Worm (Caenorhabditis elegans): ENCODE data around the gene glb-21.

Gene glb-21

ce11 chrIV:10714594-10714993, 3.0 kb upstream of the glb-21 start:
- TF ChIP-seq fos-1 (tag; optimal IDR thresholded peaks at IDR 0.05) (peak; percentile 43), nhr-21 (tag; optimal IDR thresholded peaks at IDR 0.05) (no peak), aly-2 (tag; optimal IDR thresholded peaks at IDR 0.05) (no peak), sma-9 (GFP tag; optimal IDR thresholded peaks at IDR 0.05) (peak; percentile 46), sma-9 (tag; optimal IDR thresholded peaks at IDR 0.05) (no peak), nhr-10 (tag; optimal IDR thresholded peaks at IDR 0.05) (no peak), unc-55 (GFP tag; optimal IDR thresholded peaks at IDR 0.05) (no peak), nhr-25 (tag; optimal IDR thresholded peaks at IDR 0.05) (peak; percentile 6), skn-1 (tag; optimal IDR thresholded peaks at IDR 0.05) (no peak), nhr-129 (tag; optimal IDR thresholded peaks at IDR 0.05) (peak; percentile 60), gmeb-1 (tag; optimal IDR thresholded peaks at IDR 0.05) (peak; percentile 21), crh-2 (tag; optimal IDR thresholded peaks at IDR 0.05) (no peak), ama-1 (optimal IDR thresholded peaks at IDR 0.05) (no peak), egl-27 (tag; optimal IDR thresholded peaks at IDR 0.05) (peak; percentile 21), sma-3 (GFP tag; optimal IDR thresholded peaks at IDR 0.05) (peak; percentile 8), C34F6.9 (tag; optimal IDR thresholded peaks at IDR 0.05) (peak; percentile 13)

- TF ChIP-seq gmeb-1 (tag; optimal IDR thresholded peaks at IDR 0.05) (no peak), ama-1 (optimal IDR thresholded peaks at IDR 0.05) (no peak), dmd-4 (tag; optimal IDR thresholded peaks at IDR 0.05) (no peak), mab-5 (tag; optimal IDR thresholded peaks at IDR 0.05) (no peak), elt-1 (tag; optimal IDR thresholded peaks at IDR 0.05) (no peak), zag-1 (tag; optimal IDR thresholded peaks at IDR 0.05) (no peak), R02D3.7 (tag; optimal IDR thresholded peaks at IDR 0.05) (no peak), egl-27 (tag; optimal IDR thresholded peaks at IDR 0.05) (no peak), nhr-25 (tag; optimal IDR thresholded peaks at IDR 0.05) (no peak), ztf-1 (GFP tag; conservative IDR thresholded peaks at IDR 0.05) (no peak), fos-1 (tag; optimal IDR thresholded peaks at IDR 0.05) (no peak), nhr-12 (tag; optimal IDR thresholded peaks at IDR 0.05) (no peak), mdl-1 (tag; optimal IDR thresholded peaks at IDR 0.05) (no peak), C34F6.9 (tag; optimal IDR thresholded peaks at IDR 0.05) (no peak), aly-2 (tag; optimal IDR thresholded peaks at IDR 0.05) (no peak), ztf-4 (tag; optimal IDR thresholded peaks at IDR 0.05) (no peak), ceh-16 (tag; optimal IDR thresholded peaks at IDR 0.05) (no peak), nhr-129 (tag; optimal IDR thresholded peaks at IDR 0.05) (no peak)
These were observed 5.5 kb downstream of the glb-21 start, which contains the start of gene R102.6 for ce11 chrIV:10706090-10706489. TSS of gene R102.6 (minus strand) at chrIV:10706190.

ce11 chrIV:10705176-10705575, 6.4 kb downstream of the glb-21 start, which contains the start of gene R102.10:
TSS of gene R102.10 (plus strand) at chrIV:10705476.
- TF ChIP-seq lin-13 (GFP tag; optimal IDR thresholded peaks at IDR 0.05) (no peak), nhr-77 (tag; optimal IDR thresholded peaks at IDR 0.05) (no peak), lin-39 (tag; optimal IDR thresholded peaks at IDR 0.05) (no peak), egl-27 (tag; optimal IDR thresholded peaks at IDR 0.05) (no peak), C34F6.9 (tag; optimal IDR thresholded peaks at IDR 0.05) (no peak), mdl-1 (tag; optimal IDR thresholded peaks at IDR 0.05) (no peak), ama-1 (optimal IDR thresholded peaks at IDR 0.05) (no peak), sem-4 (tag; optimal IDR thresholded peaks at IDR 0.05) (no peak), nhr-11 (tag; optimal IDR thresholded peaks at IDR 0.05) (no peak), alr-1 (tag; optimal IDR thresholded peaks at IDR 0.05) (no peak), aly-2 (tag; optimal IDR thresholded peaks at IDR 0.05) (no peak), ceh-16 (tag; optimal IDR thresholded peaks at IDR 0.05) (no peak), elt-3 (tag; optimal IDR thresholded peaks at IDR 0.05) (no peak), lin-11 (tag; optimal IDR thresholded peaks at IDR 0.05) (no peak), snpc-4 (tag; optimal IDR thresholded peaks at IDR 0.05) (no peak), nhr-25 (tag; optimal IDR thresholded peaks at IDR 0.05) (no peak), nhr-10 (tag; optimal IDR thresholded peaks at IDR 0.05) (no peak)

- TF ChIP-seq nhr-12 (tag; optimal IDR thresholded peaks at IDR 0.05) (no peak), blmp-1 (tag; optimal IDR thresholded peaks at IDR 0.05; ENCODE audit: insufficient read depth) (no peak), nhr-129 (tag; optimal IDR thresholded peaks at IDR 0.05) (peak; percentile 15), nhr-25 (tag; optimal IDR thresholded peaks at IDR 0.05) (no peak), sma-3 (GFP tag; optimal IDR thresholded peaks at IDR 0.05) (peak; percentile 28), nhr-77 (tag; optimal IDR thresholded peaks at IDR 0.05) (no peak), fos-1 (tag; optimal IDR thresholded peaks at IDR 0.05) (peak; percentile 12), unc-55 (GFP tag; optimal IDR thresholded peaks at IDR 0.05) (no peak), nhr-21 (tag; optimal IDR thresholded peaks at IDR 0.05) (peak; percentile 60), sma-9 (GFP tag; optimal IDR thresholded peaks at IDR 0.05) (peak; percentile 62), sma-9 (tag; optimal IDR thresholded peaks at IDR 0.05) (no peak)
These were observed 9.6 kb downstream of the glb-21 start for ce11 chrIV:10701866-10702458.
